ENCODE assay signal across 7 worm cellular contexts in genomic region chrII:6891838-6892237, ce11.
TF ChIP-seq lines count a peak whose summit lies in the region.

No protein-coding gene starts in this region.

TF ChIP-seq in whole organism, L1 larva, 84 proteins besides CTCF, POLR2A, EP300 and RAD21 (continues in another document):
- no peak for TF ChIP-seq mab-9 (GFP tag; IDR thresholded peaks at IDR 0.05; lab: Robert Waterston, UW)
- TF ChIP-seq sup-37 (GFP tag; optimal IDR thresholded peaks at IDR 0.05; lab: Kevin White, UChicago) = peak; percentile 55
- no peak for TF ChIP-seq tlp-1 (tag; optimal IDR thresholded peaks at IDR 0.05; lab: Kevin White, UChicago)
- TF ChIP-seq nhr-76 (tag; optimal IDR thresholded peaks at IDR 0.05; lab: Kevin White, UChicago) = no peak
- TF ChIP-seq efl-1 (optimal IDR thresholded peaks at IDR 0.05; lab: Kevin White, UChicago) = peak in 1 of 2 experiments; percentile 36
- peak; percentile 20 to 92 for TF ChIP-seq efl-1 (GFP tag; optimal IDR thresholded peaks at IDR 0.05 in 1 of 2; lab: Kevin White, UChicago)
- no peak for TF ChIP-seq fkh-10 (GFP tag; optimal IDR thresholded peaks at IDR 0.05; lab: Kevin White, UChicago)
- no peak for TF ChIP-seq ceh-90 (tag; optimal IDR thresholded peaks at IDR 0.05; lab: Kevin White, UChicago)
- TF ChIP-seq unc-130 (tag; optimal IDR thresholded peaks at IDR 0.05; lab: Kevin White, UChicago) = peak; percentile 91
- TF ChIP-seq nhr-12 (tag; optimal IDR thresholded peaks at IDR 0.05; lab: Kevin White, UChicago) = no peak
- TF ChIP-seq nhr-90 (tag; optimal IDR thresholded peaks at IDR 0.05; lab: Kevin White, UChicago; ENCODE audit: poor library complexity) = peak; percentile 63
- TF ChIP-seq pqm-1 (tag; optimal IDR thresholded peaks at IDR 0.05; lab: Kevin White, UChicago) = no peak
- no peak for TF ChIP-seq zip-4 (GFP tag; optimal IDR thresholded peaks at IDR 0.05; lab: Kevin White, UChicago)

TF ChIP-seq in whole organism, L2 larva, 48 proteins besides CTCF, POLR2A, EP300 and RAD21 (continues in another document):
- TF ChIP-seq nhr-237 (tag; optimal IDR thresholded peaks at IDR 0.05; lab: Kevin White, UChicago) (no peak), dmd-4 (tag; optimal IDR thresholded peaks at IDR 0.05; lab: Kevin White, UChicago) (no peak), sma-3 (GFP tag; optimal IDR thresholded peaks at IDR 0.05; lab: Kevin White, UChicago) (peak; percentile 74), unc-62 (GFP tag; optimal IDR thresholded peaks at IDR 0.05; lab: Kevin White, UChicago) (no peak), alr-1 (tag; optimal IDR thresholded peaks at IDR 0.05; lab: Kevin White, UChicago) (no peak), blmp-1 (tag; optimal IDR thresholded peaks at IDR 0.05; lab: Kevin White, UChicago; ENCODE audit: insufficient read depth) (peak; percentile 73), unc-39 (tag; optimal IDR thresholded peaks at IDR 0.05; lab: Kevin White, UChicago) (no peak), elt-3 (tag; optimal IDR thresholded peaks at IDR 0.05; lab: Kevin White, UChicago) (no peak), ztf-4 (tag; optimal IDR thresholded peaks at IDR 0.05; lab: Kevin White, UChicago) (no peak), nhr-11 (tag; optimal IDR thresholded peaks at IDR 0.05; lab: Kevin White, UChicago) (no peak), nhr-21 (tag; optimal IDR thresholded peaks at IDR 0.05; lab: Kevin White, UChicago) (peak; percentile 78), nhr-129 (tag; optimal IDR thresholded peaks at IDR 0.05; lab: Kevin White, UChicago) (peak; percentile 89), nhr-6 (tag; optimal IDR thresholded peaks at IDR 0.05; lab: Kevin White, UChicago) (peak; percentile 47), nhr-23 (tag; optimal IDR thresholded peaks at IDR 0.05; lab: Kevin White, UChicago) (no peak)

TF ChIP-seq in whole organism, L3 larva, 47 proteins besides CTCF, POLR2A, EP300 and RAD21 (continues in another document):
- TF ChIP-seq zag-1 (tag; optimal IDR thresholded peaks at IDR 0.05; lab: Kevin White, UChicago) = no peak
- no peak for TF ChIP-seq R02D3.7 (tag; optimal IDR thresholded peaks at IDR 0.05; lab: Kevin White, UChicago)
- TF ChIP-seq pqm-1 (tag; optimal IDR thresholded peaks at IDR 0.05; lab: Kevin White, UChicago) = peak; percentile 77
- TF ChIP-seq egl-27 (tag; optimal IDR thresholded peaks at IDR 0.05; lab: Kevin White, UChicago) = no peak
- no peak for TF ChIP-seq nhr-76 (tag; optimal IDR thresholded peaks at IDR 0.05; lab: Kevin White, UChicago)
- TF ChIP-seq ceh-9 (tag; optimal IDR thresholded peaks at IDR 0.05; lab: Kevin White, UChicago) = no peak
- no peak for TF ChIP-seq eor-1 (tag; optimal IDR thresholded peaks at IDR 0.05; lab: Kevin White, UChicago)
- TF ChIP-seq nhr-11 (tag; optimal IDR thresholded peaks at IDR 0.05; lab: Kevin White, UChicago) = no peak
- no peak for TF ChIP-seq nhr-237 (tag; optimal IDR thresholded peaks at IDR 0.05; lab: Kevin White, UChicago)
- no peak for TF ChIP-seq fkh-2 (tag; optimal IDR thresholded peaks at IDR 0.05; lab: Kevin White, UChicago)
- no peak for TF ChIP-seq hmg-11 (tag; optimal IDR thresholded peaks at IDR 0.05; lab: Kevin White, UChicago)
- no peak for TF ChIP-seq tbx-2 (tag; optimal IDR thresholded peaks at IDR 0.05; lab: Kevin White, UChicago)
- TF ChIP-seq sea-2 (GFP tag; optimal IDR thresholded peaks at IDR 0.05; lab: Kevin White, UChicago) = no peak
- TF ChIP-seq lin-15B (tag; optimal IDR thresholded peaks at IDR 0.05; lab: Kevin White, UChicago) = no peak
- peak; percentile 63 for TF ChIP-seq ama-1 (optimal IDR thresholded peaks at IDR 0.05; lab: Kevin White, UChicago)

TF ChIP-seq in whole organism, L4 larva, 104 proteins besides CTCF, POLR2A, EP300 and RAD21 (continues in another document):
- TF ChIP-seq F49E8.2 (tag; optimal IDR thresholded peaks at IDR 0.05; lab: Kevin White, UChicago; ENCODE audit: borderline replicate concordance) (no peak), lin-1 (GFP tag; IDR thresholded peaks at IDR 0.05; lab: Robert Waterston, UW) (no peak), unc-39 (tag; optimal IDR thresholded peaks at IDR 0.05; lab: Kevin White, UChicago) (no peak), set-16 (GFP tag; IDR thresholded peaks at IDR 0.05; lab: Robert Waterston, UW) (no peak), F10B5.3 (tag; optimal IDR thresholded peaks at IDR 0.05; lab: Kevin White, UChicago) (no peak), nhr-48 (tag; optimal IDR thresholded peaks at IDR 0.05; lab: Kevin White, UChicago) (no peak), snpc-4 (tag; optimal IDR thresholded peaks at IDR 0.05; lab: Kevin White, UChicago) (no peak), zip-11 (GFP tag; IDR thresholded peaks at IDR 0.05; lab: Robert Waterston, UW) (no peak), hmg-1.1 (GFP tag; IDR thresholded peaks at IDR 0.05; lab: Robert Waterston, UW) (peak; percentile 9; the same call in 1 of the 2 replicates), F26F4.8 (GFP tag; conservative IDR thresholded peaks at IDR 0.05; lab: Robert Waterston, UW) (no peak), mxl-3 (GFP tag; optimal IDR thresholded peaks at IDR 0.05; lab: Kevin White, UChicago) (peak; percentile 56), madf-5 (GFP tag; IDR thresholded peaks at IDR 0.05; lab: Robert Waterston, UW) (no peak), dve-1 (tag; optimal IDR thresholded peaks at IDR 0.05; lab: Kevin White, UChicago; ENCODE audit: insufficient read depth) (peak; percentile 84), spr-1 (tag; optimal IDR thresholded peaks at IDR 0.05; lab: Kevin White, UChicago) (no peak)

TF ChIP-seq in whole organism, late embryonic, 69 proteins besides CTCF, POLR2A, EP300 and RAD21:
- TF ChIP-seq ref-2 (tag; optimal IDR thresholded peaks at IDR 0.05; lab: Kevin White, UChicago) (no peak), unc-55 (GFP tag; optimal IDR thresholded peaks at IDR 0.05; lab: Kevin White, UChicago) (peak; percentile 26)

TF ChIP-seq in whole organism, mixed stage, embryonic, 35 proteins besides CTCF, POLR2A, EP300 and RAD21:
- peak; percentile 83 for TF ChIP-seq hlh-1 (tag; optimal IDR thresholded peaks at IDR 0.05; lab: Kevin White, UChicago)
- no peak for TF ChIP-seq nhr-28 (tag; optimal IDR thresholded peaks at IDR 0.05; lab: Kevin White, UChicago)

TF ChIP-seq in whole organism, young adult, 124 proteins besides CTCF, POLR2A, EP300 and RAD21 (continues in another document):
- TF ChIP-seq B0336.3 (GFP tag; IDR thresholded peaks at IDR 0.05; lab: Robert Waterston, UW) (no peak), F33H1.4 (GFP tag; IDR thresholded peaks at IDR 0.05; lab: Robert Waterston, UW) (no peak), nfya-1 (tag; optimal IDR thresholded peaks at IDR 0.05; lab: Kevin White, UChicago; ENCODE audit: borderline replicate concordance, insufficient read depth) (no peak), hlh-26 (GFP tag; conservative IDR thresholded peaks at IDR 0.05; lab: Robert Waterston, UW) (no peak), F37B4.10 (GFP tag; IDR thresholded peaks at IDR 0.05; lab: Robert Waterston, UW) (no peak), ceh-40 (GFP tag; IDR thresholded peaks at IDR 0.05; lab: Robert Waterston, UW) (no peak), F57C9.4 (tag; optimal IDR thresholded peaks at IDR 0.05; lab: Kevin White, UChicago) (no peak), F22D6.2 (tag; optimal IDR thresholded peaks at IDR 0.05; lab: Kevin White, UChicago) (no peak), aptf-3 (GFP tag; IDR thresholded peaks at IDR 0.05; lab: Robert Waterston, UW) (no peak), hmg-1.2 (GFP tag; IDR thresholded peaks at IDR 0.05; lab: Robert Waterston, UW) (no peak), lin-35 (GFP tag; optimal IDR thresholded peaks at IDR 0.05; lab: Kevin White, UChicago) (no peak), efl-1 (GFP tag; optimal IDR thresholded peaks at IDR 0.05; lab: Kevin White, UChicago) (no peak), rec-8 (tag; optimal IDR thresholded peaks at IDR 0.05; lab: Kevin White, UChicago) (no peak), bed-1 (GFP tag; IDR thresholded peaks at IDR 0.05; lab: Robert Waterston, UW) (no peak), egl-44 (GFP tag; IDR thresholded peaks at IDR 0.05; lab: Robert Waterston, UW) (no peak), ztf-18 (tag; optimal IDR thresholded peaks at IDR 0.05; lab: Kevin White, UChicago) (no peak), attf-3 (GFP tag; conservative IDR thresholded peaks at IDR 0.05; lab: Robert Waterston, UW) (no peak), F52B5.7 (tag; optimal IDR thresholded peaks at IDR 0.05; lab: Kevin White, UChicago) (no peak), cebp-1 (GFP tag; IDR thresholded peaks at IDR 0.05; lab: Robert Waterston, UW) (no peak), cebp-1 (tag; optimal IDR thresholded peaks at IDR 0.05; lab: Kevin White, UChicago) (peak; percentile 35), attf-6 (GFP tag; IDR thresholded peaks at IDR 0.05; lab: Robert Waterston, UW) (no peak), akir-1 (GFP tag; optimal IDR thresholded peaks at IDR 0.05; lab: Kevin White, UChicago) (no peak), sptf-2 (GFP tag; optimal IDR thresholded peaks at IDR 0.05; lab: Kevin White, UChicago) (no peak), F39B2.1 (GFP tag; IDR thresholded peaks at IDR 0.05; lab: Robert Waterston, UW) (no peak), ztf-25 (GFP tag; IDR thresholded peaks at IDR 0.05; lab: Robert Waterston, UW) (no peak), tlf-1 (GFP tag; optimal IDR thresholded peaks at IDR 0.05; lab: Kevin White, UChicago) (no peak), lsl-1 (GFP tag; optimal IDR thresholded peaks at IDR 0.05; lab: Kevin White, UChicago) (no peak), Y53F4B.3 (GFP tag; IDR thresholded peaks at IDR 0.05; lab: Robert Waterston, UW) (no peak), snpc-3.4 (tag; optimal IDR thresholded peaks at IDR 0.05; lab: Kevin White, UChicago) (no peak), Y67H2A.10 (GFP tag; conservative IDR thresholded peaks at IDR 0.05; lab: Robert Waterston, UW) (no peak), sea-2 (GFP tag; IDR thresholded peaks at IDR 0.05; lab: Robert Waterston, UW) (no peak), attf-5 (GFP tag; optimal IDR thresholded peaks at IDR 0.05; lab: Kevin White, UChicago) (peak; percentile 21), hmg-20 (GFP tag; IDR thresholded peaks at IDR 0.05; lab: Robert Waterston, UW) (no peak), pha-4 (tag; optimal IDR thresholded peaks at IDR 0.05; lab: Kevin White, UChicago) (no peak), lin-54 (GFP tag; optimal IDR thresholded peaks at IDR 0.05; lab: Kevin White, UChicago) (peak; percentile 42), ceh-79 (tag; optimal IDR thresholded peaks at IDR 0.05; lab: Kevin White, UChicago) (no peak), egl-18 (GFP tag; IDR thresholded peaks at IDR 0.05; lab: Robert Waterston, UW) (no peak), nfya-2 (GFP tag; IDR thresholded peaks at IDR 0.05; lab: Robert Waterston, UW) (no peak), unc-62 (GFP tag; optimal IDR thresholded peaks at IDR 0.05; lab: Kevin White, UChicago) (peak; percentile 24), D2030.7 (GFP tag; IDR thresholded peaks at IDR 0.05; lab: Robert Waterston, UW) (no peak), dpl-1 (GFP tag; optimal IDR thresholded peaks at IDR 0.05; lab: Kevin White, UChicago) (no peak), ceh-91 (GFP tag; IDR thresholded peaks at IDR 0.05; lab: Robert Waterston, UW) (no peak)
